Fruit fly (Drosophila melanogaster) whole organism, pupa: ENCODE results near the gene CG3984.
A peak's percentile ranks its signal among the peaks of the same experiment; 100 is the strongest.

ENCODE experiments used
- CG10348 ChIP-seq: fragments of 200-800 bp; sonication (Bioruptor generic); IDR thresholded peaks from 2 replicates; pipeline ENCODE4 v1.3.6; 2022; ENCODE audit warnings: missing biosample characterization, missing genetic modification characterization
- CG12605 ChIP-seq: fragments of 200-800 bp; sonication (Bioruptor generic); IDR thresholded peaks from 2 replicates; pipeline ENCODE4 v1.3.6; 2022; ENCODE audit warnings: missing biosample characterization, missing genetic modification characterization
- CG13204 ChIP-seq: fragments of 200-800 bp; sonication (Bioruptor generic); optimal IDR thresholded peaks from 2 replicates; lab custom pipeline; 2018; ENCODE audit warnings: missing biosample characterization, mild to moderate bottlenecking, missing genetic modification characterization, moderate library complexity
- CG14655 ChIP-seq: fragments of 200-800 bp; sonication (Bioruptor generic); optimal IDR thresholded peaks from 3 replicates; lab custom pipeline; 2017; ENCODE audit warnings: mild to moderate bottlenecking, missing biosample characterization, missing genetic modification reagents, missing genetic modification characterization
- CG15710 ChIP-seq: fragments of 200-800 bp; sonication (Bioruptor generic); optimal IDR thresholded peaks from 2 replicates; lab custom pipeline; 2018; ENCODE audit warnings: missing biosample characterization, mild to moderate bottlenecking, missing genetic modification characterization, moderate library complexity
- CG17806 ChIP-seq: fragments of 200-800 bp; sonication (Bioruptor generic); optimal IDR thresholded peaks from 2 replicates; lab custom pipeline; 2018; ENCODE audit warnings: missing biosample characterization, mild to moderate bottlenecking, missing genetic modification characterization, moderate library complexity
- CG32121 ChIP-seq: fragments of 200-800 bp; sonication (Bioruptor generic); IDR thresholded peaks from 2 replicates; pipeline ENCODE4 v1.3.6; 2022; ENCODE audit warnings: missing biosample characterization, missing genetic modification characterization
- CG34367 ChIP-seq: fragments of 200-800 bp; sonication (Bioruptor generic); optimal IDR thresholded peaks from 2 replicates; lab custom pipeline; 2018; ENCODE audit warnings: missing biosample characterization, mild to moderate bottlenecking, missing genetic modification characterization
- CG4496 ChIP-seq: fragments of 200-800 bp; sonication (Bioruptor generic); IDR thresholded peaks from 3 replicates; pipeline ENCODE4 v1.3.6; 2022; ENCODE audit warnings: missing biosample characterization, missing genetic modification characterization
- CG8159 ChIP-seq: fragments of 200-800 bp; sonication (Bioruptor generic); optimal IDR thresholded peaks from 3 replicates; lab custom pipeline; 2018; ENCODE audit warnings: missing biosample characterization, mild to moderate bottlenecking, missing genetic modification characterization, moderate library complexity
- CG8301 ChIP-seq: fragments of 200-800 bp; sonication (Bioruptor generic); optimal IDR thresholded peaks from 2 replicates; lab custom pipeline; 2018; ENCODE audit warnings: missing biosample characterization, mild to moderate bottlenecking, missing genetic modification characterization
- CG9948 ChIP-seq: fragments of 200-800 bp; sonication (Bioruptor generic); optimal IDR thresholded peaks from 2 replicates; lab custom pipeline; 2018; ENCODE audit warnings: missing biosample characterization, mild to moderate bottlenecking, missing genetic modification characterization, moderate library complexity
- D1 ChIP-seq: fragments of 200-800 bp; sonication (Bioruptor generic); optimal IDR thresholded peaks from 2 replicates; lab custom pipeline; 2018; ENCODE audit warnings: missing biosample characterization, mild to moderate bottlenecking, missing genetic modification characterization, moderate library complexity
- EcR ChIP-seq: fragments of 200-800 bp; sonication (Bioruptor generic); optimal IDR thresholded peaks from 3 replicates; lab custom pipeline; 2019; ENCODE audit warnings: missing biosample characterization, missing genetic modification characterization, mild to moderate bottlenecking, moderate library complexity, missing genetic modification reagents
- Ets98B ChIP-seq: fragments of 200-800 bp; sonication (Bioruptor generic); IDR thresholded peaks from 2 replicates; pipeline ENCODE4 v1.3.6; 2022; ENCODE audit warnings: missing biosample characterization, missing genetic modification characterization
- Pif1A ChIP-seq: fragments of 200-800 bp; sonication (Bioruptor generic); optimal IDR thresholded peaks from 3 replicates; lab custom pipeline; 2016; ENCODE audit warnings: missing biosample characterization, missing genetic modification characterization
- Pif1B ChIP-seq: fragments of 200-800 bp; sonication (Bioruptor generic); optimal IDR thresholded peaks from 3 replicates; lab custom pipeline; 2016; ENCODE audit warnings: missing biosample characterization, missing genetic modification characterization
- Snoo ChIP-seq: fragments of 200-800 bp; sonication (Bioruptor generic); optimal IDR thresholded peaks from 3 replicates; lab custom pipeline; 2017; ENCODE audit warnings: missing biosample characterization, mild to moderate bottlenecking, missing genetic modification characterization, inconsistent platforms
- fd96Ca ChIP-seq: fragments of 200-800 bp; sonication (Bioruptor generic); IDR thresholded peaks from 3 replicates; pipeline ENCODE4 v1.3.6; 2022; ENCODE audit warnings: missing biosample characterization, missing genetic modification characterization
- gl ChIP-seq: fragments of 200-800 bp; sonication (Bioruptor generic); optimal IDR thresholded peaks from 2 replicates; lab custom pipeline; 2018; ENCODE audit warnings: missing biosample characterization, mild to moderate bottlenecking, missing genetic modification characterization
- rn ChIP-seq: fragments of 200-800 bp; sonication (Bioruptor generic); IDR thresholded peaks from 2 replicates; pipeline ENCODE4 v1.3.6; 2022; ENCODE audit warnings: missing biosample characterization, missing genetic modification characterization

CG3984 gene

dm6 chr3R:15124559-15124958 is 12.4 kb upstream of the CG3984 start:
- no peak for TF ChIP-seq CG10348
- no peak for TF ChIP-seq rn (GFP tag; lab: Robert Waterston, UW)
- TF ChIP-seq CG8301 (tag; lab: Kevin White, UChicago) = no peak
- no peak for TF ChIP-seq D1 (tag; lab: Kevin White, UChicago)
- TF ChIP-seq CG8159 (tag; lab: Kevin White, UChicago) = no peak
- no peak for TF ChIP-seq CG34367 (tag; lab: Kevin White, UChicago)
- no peak for TF ChIP-seq CG17806 (tag; lab: Kevin White, UChicago)
- TF ChIP-seq CG32121 = no peak
- TF ChIP-seq CG13204 (GFP tag; lab: Kevin White, UChicago) = no peak
- no peak for TF ChIP-seq CG12605 (GFP tag; lab: Robert Waterston, UW)
- TF ChIP-seq EcR (GFP tag; lab: Kevin White, UChicago) = no peak
- TF ChIP-seq CG15710 (tag; lab: Kevin White, UChicago) = no peak
- no peak for TF ChIP-seq CG14655 (GFP tag; lab: Kevin White, UChicago)
- no peak for TF ChIP-seq fd96Ca (GFP tag; lab: Robert Waterston, UW)
- no peak for TF ChIP-seq Snoo (tag; lab: Kevin White, UChicago)
- TF ChIP-seq CG9948 (tag; lab: Kevin White, UChicago) = no peak
- TF ChIP-seq Pif1B = no peak
- no peak for TF ChIP-seq gl
- no peak for TF ChIP-seq Ets98B (GFP tag; lab: Robert Waterston, UW)
- no peak for TF ChIP-seq Pif1A

- TF ChIP-seq CG8301 (tag; lab: Kevin White, UChicago) = no peak
- TF ChIP-seq CG34367 (tag; lab: Kevin White, UChicago) = no peak
- no peak for TF ChIP-seq EcR (GFP tag; lab: Kevin White, UChicago)
- no peak for TF ChIP-seq CG8159 (tag; lab: Kevin White, UChicago)
- TF ChIP-seq CG4496 (GFP tag; lab: Robert Waterston, UW) = no peak
- TF ChIP-seq Pif1A = no peak
- no peak for TF ChIP-seq Pif1B
- TF ChIP-seq rn (GFP tag; lab: Robert Waterston, UW) = no peak
- TF ChIP-seq CG32121 = no peak
- TF ChIP-seq gl = no peak
- TF ChIP-seq CG10348 = no peak
- TF ChIP-seq D1 (tag; lab: Kevin White, UChicago) = no peak
- TF ChIP-seq CG15710 (tag; lab: Kevin White, UChicago) = no peak
- TF ChIP-seq CG12605 (GFP tag; lab: Robert Waterston, UW) = no peak
- no peak for TF ChIP-seq CG14655 (GFP tag; lab: Kevin White, UChicago)
Measured at dm6 chr3R:15125796-15126195, 11.2 kb upstream of the CG3984 start.

- TF ChIP-seq EcR (GFP tag; lab: Kevin White, UChicago) (no peak), Snoo (tag; lab: Kevin White, UChicago) (no peak), CG13204 (GFP tag; lab: Kevin White, UChicago) (no peak), CG14655 (GFP tag; lab: Kevin White, UChicago) (no peak), CG15710 (tag; lab: Kevin White, UChicago) (no peak), CG9948 (tag; lab: Kevin White, UChicago) (no peak), CG34367 (tag; lab: Kevin White, UChicago) (no peak), gl (no peak), rn (GFP tag; lab: Robert Waterston, UW) (no peak), CG10348 (no peak), Ets98B (GFP tag; lab: Robert Waterston, UW) (no peak), CG17806 (tag; lab: Kevin White, UChicago) (no peak), CG12605 (GFP tag; lab: Robert Waterston, UW) (no peak), fd96Ca (GFP tag; lab: Robert Waterston, UW) (no peak), Pif1A (no peak), Pif1B (no peak)
Measured at dm6 chr3R:15128060-15128459, 8.9 kb upstream of the CG3984 start.

dm6 chr3R:15128646-15129429 is 8.1 kb upstream of the CG3984 start:
- 0 out of 2 replicates have a peak, but pooled peaks have one; percentile 19 for TF ChIP-seq rn (GFP tag; lab: Robert Waterston, UW)
- peak; percentile 68 for TF ChIP-seq CG14655 (GFP tag; lab: Kevin White, UChicago)
- no peak for TF ChIP-seq CG32121
- peak; percentile 27 for TF ChIP-seq CG8301 (tag; lab: Kevin White, UChicago)
- TF ChIP-seq CG10348 = no peak
- TF ChIP-seq Pif1B = no peak
- 0 out of 3 replicates have a peak, but pooled peaks have one; percentile 6 for TF ChIP-seq CG4496 (GFP tag; lab: Robert Waterston, UW)
- TF ChIP-seq CG15710 (tag; lab: Kevin White, UChicago) = no peak
- no peak for TF ChIP-seq CG12605 (GFP tag; lab: Robert Waterston, UW)
- peak; percentile 36; the same call in 1 of the 3 replicates for TF ChIP-seq fd96Ca (GFP tag; lab: Robert Waterston, UW)
- no peak for TF ChIP-seq Ets98B (GFP tag; lab: Robert Waterston, UW)
- peak; percentile 6 for TF ChIP-seq CG9948 (tag; lab: Kevin White, UChicago)

dm6 chr3R:15129998-15130397 is 7.0 kb upstream of the CG3984 start:
- TF ChIP-seq CG8301 (tag; lab: Kevin White, UChicago) (no peak), fd96Ca (GFP tag; lab: Robert Waterston, UW) (no peak), CG15710 (tag; lab: Kevin White, UChicago) (no peak), CG13204 (GFP tag; lab: Kevin White, UChicago) (no peak), EcR (GFP tag; lab: Kevin White, UChicago) (no peak), Pif1B (no peak), CG17806 (tag; lab: Kevin White, UChicago) (no peak), Ets98B (GFP tag; lab: Robert Waterston, UW) (no peak), CG9948 (tag; lab: Kevin White, UChicago) (no peak), CG34367 (tag; lab: Kevin White, UChicago) (no peak), Snoo (tag; lab: Kevin White, UChicago) (no peak)
- TF ChIP-seq, all 21 proteins: peak for 0
